Fruit fly (Drosophila melanogaster): ENCODE results near the gene CG7800.
A peak's percentile ranks its signal among the peaks of the same experiment; 100 is the strongest.

Gene CG7800

DNA sequence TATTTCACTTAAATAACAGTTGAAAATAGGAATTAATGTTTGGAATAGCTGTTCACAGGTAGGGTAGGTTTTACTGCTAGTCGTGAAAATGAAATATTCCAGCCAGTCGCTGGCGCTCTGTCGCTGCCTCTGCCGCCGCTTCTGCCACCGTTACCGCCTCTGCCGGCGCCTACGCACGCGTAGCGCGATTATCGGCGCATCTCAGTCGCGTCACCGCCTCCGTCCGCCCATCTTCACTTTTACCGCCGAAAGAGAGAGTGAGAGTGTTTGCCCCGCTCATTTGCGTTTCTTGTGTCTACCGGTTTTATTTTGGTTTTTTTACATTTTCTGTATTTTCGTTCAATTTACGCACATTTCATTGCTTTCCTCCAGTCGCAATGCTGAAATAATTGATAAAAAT, 33.8 kb downstream of the CG7800 start (continued):
- no peak for TF ChIP-seq trh (GFP tag; optimal IDR thresholded peaks at IDR 0.05)
- TF ChIP-seq CG42726 (GFP tag; IDR thresholded peaks at IDR 0.05; ENCODE audit: partially characterized antibody), result no peak
- peak; percentile 89; the same call in 2 of the 3 replicates for TF ChIP-seq sr (GFP tag; IDR thresholded peaks at IDR 0.05)
- no peak for TF ChIP-seq sc (optimal IDR thresholded peaks at IDR 0.05)
- TF ChIP-seq sc (GFP tag; optimal IDR thresholded peaks at IDR 0.05), result no peak
- no peak for TF ChIP-seq CG5953 (GFP tag; IDR thresholded peaks at IDR 0.05)
- peak; percentile 77 for TF ChIP-seq HLHmδ (GFP tag; optimal IDR thresholded peaks at IDR 0.05)
- TF ChIP-seq CG18599 (GFP tag; optimal IDR thresholded peaks at IDR 0.05), result no peak
- TF ChIP-seq ttk (GFP tag; IDR thresholded peaks at IDR 0.05), result no peak
- no peak for TF ChIP-seq pnt (GFP tag; optimal IDR thresholded peaks at IDR 0.05)
- no peak for TF ChIP-seq Nf-YA (GFP tag; IDR thresholded peaks at IDR 0.05)
- no peak for TF ChIP-seq seq (GFP tag; IDR thresholded peaks at IDR 0.05)
- TF ChIP-seq CG6254 (GFP tag; optimal IDR thresholded peaks at IDR 0.05), result peak; percentile 7
- no peak for TF ChIP-seq CG8478 (optimal IDR thresholded peaks at IDR 0.05)
- no peak for TF ChIP-seq Ets97D (GFP tag; optimal IDR thresholded peaks at IDR 0.05)
- TF ChIP-seq Oli (tag; optimal IDR thresholded peaks at IDR 0.05), result no peak
- TF ChIP-seq Awh (GFP tag; IDR thresholded peaks at IDR 0.05), result peak; percentile 27; the same call in 1 of the 2 replicates

DNA sequence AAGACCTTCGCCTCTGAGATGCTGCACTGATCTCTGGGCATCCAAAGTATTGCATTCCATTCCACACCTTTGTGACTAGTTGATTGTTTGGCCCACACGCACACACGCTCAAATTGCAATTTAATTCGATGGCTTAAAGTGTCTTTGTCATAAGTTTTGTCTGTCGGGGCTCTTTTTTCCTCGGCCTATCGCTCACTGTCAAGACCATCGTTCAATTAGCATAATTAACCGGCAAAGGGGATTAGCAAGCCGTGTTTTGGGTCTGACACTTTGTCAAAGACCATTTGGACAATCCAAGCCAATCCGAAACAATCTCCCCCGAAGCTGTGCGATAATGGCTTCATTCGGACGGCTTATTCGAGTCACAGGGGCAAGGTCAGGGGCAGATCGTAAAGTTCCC, 36.6 kb downstream of the CG7800 start:
- no peak for TF ChIP-seq ken (GFP tag; IDR thresholded peaks at IDR 0.05)
- peak; percentile 2 for TF ChIP-seq pros (GFP tag; optimal IDR thresholded peaks at IDR 0.05)
- TF ChIP-seq lmd (GFP tag; IDR thresholded peaks at IDR 0.05), result no peak
- TF ChIP-seq ac (GFP tag; optimal IDR thresholded peaks at IDR 0.05), result no peak
- no peak for TF ChIP-seq Poxn (GFP tag; IDR thresholded peaks at IDR 0.05)
- TF ChIP-seq dysf (GFP tag; IDR thresholded peaks at IDR 0.05), result no peak
- TF ChIP-seq chinmo (GFP tag; IDR thresholded peaks at IDR 0.05; ENCODE audit: partially characterized antibody), result 0 out of 4 replicates have a peak, but pooled peaks have one; percentile 64
- peak; percentile 52 for TF ChIP-seq sd (tag; optimal IDR thresholded peaks at IDR 0.05)
- peak; percentile 78 for TF ChIP-seq oc (tag; optimal IDR thresholded peaks at IDR 0.05)
- no peak for TF ChIP-seq Usf (GFP tag; optimal IDR thresholded peaks at IDR 0.05)
- TF ChIP-seq CG11560 (tag; IDR thresholded peaks at IDR 0.05), result no peak
- TF ChIP-seq CG10654 (GFP tag; optimal IDR thresholded peaks at IDR 0.05), result no peak
- no peak for TF ChIP-seq pan (optimal IDR thresholded peaks at IDR 0.05)
- no peak for TF ChIP-seq pan (GFP tag; optimal IDR thresholded peaks at IDR 0.05 in 1 of 2, IDR thresholded peaks at IDR 0.05 in 1 of 2)
- no peak for TF ChIP-seq fd64A (GFP tag; optimal IDR thresholded peaks at IDR 0.05)
- peak; percentile 14; the same call in 1 of the 2 replicates for TF ChIP-seq vvl (GFP tag; IDR thresholded peaks at IDR 0.05)
- TF ChIP-seq CG4424 (GFP tag; optimal IDR thresholded peaks at IDR 0.05), result no peak
- TF ChIP-seq CG6654 (GFP tag; optimal IDR thresholded peaks at IDR 0.05), result no peak
- no peak for TF ChIP-seq Hr3 (GFP tag; optimal IDR thresholded peaks at IDR 0.05)
- TF ChIP-seq crol (GFP tag; IDR thresholded peaks at IDR 0.05), result no peak
- TF ChIP-seq dati (GFP tag; IDR thresholded peaks at IDR 0.05), result no peak
- TF ChIP-seq Pdp1 (GFP tag; optimal IDR thresholded peaks at IDR 0.05), result peak in 1 of 2 experiments; percentile 7
- no peak for TF ChIP-seq CG10147 (GFP tag; optimal IDR thresholded peaks at IDR 0.05)
- TF ChIP-seq hth (optimal IDR thresholded peaks at IDR 0.05), result no peak
- TF ChIP-seq Ssrp (tag; optimal IDR thresholded peaks at IDR 0.05), result no peak
- TF ChIP-seq D (optimal IDR thresholded peaks at IDR 0.05), result no peak
- TF ChIP-seq D (GFP tag; optimal IDR thresholded peaks at IDR 0.05), result no peak

All from whole organism, embryonic.